Fruit fly (Drosophila melanogaster): ENCODE measurements around the gene wake.

wake gene

DNA sequence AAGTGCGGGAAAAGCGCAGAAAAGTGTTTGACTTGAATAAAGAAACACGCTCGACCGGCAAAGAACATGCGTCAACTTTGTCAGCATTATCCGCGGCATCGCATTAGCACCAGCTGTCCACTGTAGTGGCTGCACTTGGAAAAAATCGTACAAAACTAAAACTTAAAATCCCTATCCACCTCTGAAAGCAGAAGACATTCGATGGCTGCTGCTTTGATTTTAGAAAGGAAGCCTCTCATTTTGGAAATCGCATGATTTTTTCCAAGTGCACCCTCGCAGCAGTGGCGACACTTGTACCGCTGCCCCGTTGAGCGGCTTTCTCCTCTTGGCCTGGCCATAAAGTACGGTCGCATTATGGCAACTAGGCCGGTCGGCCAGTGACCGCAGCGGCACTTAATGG is 24.7 kb downstream of the wake start (continued):
- TF ChIP-seq Antp (GFP tag; optimal IDR thresholded peaks at IDR 0.05) (peak; percentile 56), Abd-B (GFP tag; optimal IDR thresholded peaks at IDR 0.05) (peak; percentile 36), ac (GFP tag; optimal IDR thresholded peaks at IDR 0.05) (no peak), bigmax (GFP tag; optimal IDR thresholded peaks at IDR 0.05) (no peak), Poxn (GFP tag; IDR thresholded peaks at IDR 0.05) (no peak), CG14667 (GFP tag; IDR thresholded peaks at IDR 0.05) (peak; percentile 37; the same call in 1 of the 2 replicates), dysf (GFP tag; IDR thresholded peaks at IDR 0.05) (peak; percentile 31; the same call in 1 of the 3 replicates), chif (GFP tag; optimal IDR thresholded peaks at IDR 0.05) (peak; percentile 11 to 52), CG4404 (GFP tag; IDR thresholded peaks at IDR 0.05) (no peak), CG14860 (GFP tag; IDR thresholded peaks at IDR 0.05; ENCODE audit: partially characterized antibody) (no peak), row (GFP tag; IDR thresholded peaks at IDR 0.05) (peak; percentile 69), pho (GFP tag; optimal IDR thresholded peaks at IDR 0.05) (no peak), CG10209 (GFP tag; optimal IDR thresholded peaks at IDR 0.05) (peak; percentile 24), CG2875 (GFP tag; optimal IDR thresholded peaks at IDR 0.05) (peak; percentile 39), toy (GFP tag; IDR thresholded peaks at IDR 0.05) (no peak), run (tag; optimal IDR thresholded peaks at IDR 0.05) (no peak), ewg (GFP tag; optimal IDR thresholded peaks at IDR 0.05) (peak; percentile 43), wek (GFP tag; optimal IDR thresholded peaks at IDR 0.05) (no peak), CG12071 (GFP tag; optimal IDR thresholded peaks at IDR 0.05) (peak; percentile 26), inv (GFP tag; IDR thresholded peaks at IDR 0.05; ENCODE audit: partially characterized antibody) (no peak), CG13424 (tag; optimal IDR thresholded peaks at IDR 0.05) (peak; percentile 32), CG3407 (GFP tag; optimal IDR thresholded peaks at IDR 0.05) (no peak), CG8478 (optimal IDR thresholded peaks at IDR 0.05) (no peak), HLH3B (GFP tag; IDR thresholded peaks at IDR 0.05) (peak; percentile 68), cas (GFP tag; IDR thresholded peaks at IDR 0.05) (no peak), CG9797 (GFP tag; optimal IDR thresholded peaks at IDR 0.05) (no peak), twi (tag; optimal IDR thresholded peaks at IDR 0.05) (no peak), CG8924 (tag; optimal IDR thresholded peaks at IDR 0.05) (peak; percentile 7), vfl (GFP tag; optimal IDR thresholded peaks at IDR 0.05) (no peak), HHEX (GFP tag; optimal IDR thresholded peaks at IDR 0.05) (peak; percentile 6), ara (GFP tag; IDR thresholded peaks at IDR 0.05) (peak; percentile 49; the same call in 1 of the 2 replicates), ind (GFP tag; optimal IDR thresholded peaks at IDR 0.05) (peak; percentile 51), chinmo (GFP tag; IDR thresholded peaks at IDR 0.05; ENCODE audit: partially characterized antibody) (no peak), CG2202 (tag; optimal IDR thresholded peaks at IDR 0.05) (no peak), CG9437 (GFP tag; optimal IDR thresholded peaks at IDR 0.05) (no peak), seq (GFP tag; IDR thresholded peaks at IDR 0.05) (0 out of 2 replicates have a peak, but pooled peaks have one; percentile 44), Tbp (GFP tag; optimal IDR thresholded peaks at IDR 0.05) (no peak), CG2889 (GFP tag; IDR thresholded peaks at IDR 0.05) (no peak), dmrt99B (tag; optimal IDR thresholded peaks at IDR 0.05) (peak; percentile 54), hkb (optimal IDR thresholded peaks at IDR 0.05) (no peak), hkb (GFP tag; IDR thresholded peaks at IDR 0.05) (peak; percentile 61; the same call in 1 of the 2 replicates), CG8765 (GFP tag; IDR thresholded peaks at IDR 0.05) (no peak), Mes4 (GFP tag; optimal IDR thresholded peaks at IDR 0.05) (peak; percentile 16), nmo (GFP tag; optimal IDR thresholded peaks at IDR 0.05) (peak; percentile 59), CG4424 (GFP tag; optimal IDR thresholded peaks at IDR 0.05) (peak; percentile 4), Ssrp (tag; optimal IDR thresholded peaks at IDR 0.05) (peak; percentile 48), ATbp (GFP tag; optimal IDR thresholded peaks at IDR 0.05) (peak; percentile 66), PHDP (tag; optimal IDR thresholded peaks at IDR 0.05) (peak; percentile 46), grau (tag; optimal IDR thresholded peaks at IDR 0.05) (peak; percentile 35), CG11093 (GFP tag; IDR thresholded peaks at IDR 0.05) (0 out of 3 replicates have a peak, but pooled peaks have one; percentile 51), CG2120 (GFP tag; optimal IDR thresholded peaks at IDR 0.05) (peak; percentile 47), CG15073 (GFP tag; optimal IDR thresholded peaks at IDR 0.05) (no peak)
